Fruit fly (Drosophila melanogaster): ENCODE measurements around the gene CG42847.

- TF ChIP-seq lola (GFP tag; optimal IDR thresholded peaks at IDR 0.05) (no peak), usp (GFP tag; optimal IDR thresholded peaks at IDR 0.05) (no peak), foxo (GFP tag; optimal IDR thresholded peaks at IDR 0.05) (no peak)
Measured at dm6 chr2L:9452959-9453358, 25.3 kb downstream of the CG42847 start.

Measured in whole organism, wandering third instar larva.